Fruit fly (Drosophila melanogaster): Measurements from ENCODE around the gene FarO.

FarO gene

dm6 chrX:2208641-2209241 lies 5.1 kb upstream of the FarO start (continued):
- TF ChIP-seq fd102C (GFP tag; optimal IDR thresholded peaks at IDR 0.05) (no peak), Sin3A (optimal IDR thresholded peaks at IDR 0.05) (no peak), nmo (GFP tag; optimal IDR thresholded peaks at IDR 0.05) (peak; percentile 37), CG1024 (GFP tag; IDR thresholded peaks at IDR 0.05) (no peak), zf30C (GFP tag; optimal IDR thresholded peaks at IDR 0.05) (no peak), Deaf1 (tag; optimal IDR thresholded peaks at IDR 0.05) (no peak), sisA (GFP tag; IDR thresholded peaks at IDR 0.05) (no peak), chinmo (GFP tag; IDR thresholded peaks at IDR 0.05; ENCODE audit: partially characterized antibody) (no peak), Camta (GFP tag; optimal IDR thresholded peaks at IDR 0.05) (no peak), ERR (GFP tag; optimal IDR thresholded peaks at IDR 0.05) (no peak), emc (GFP tag; optimal IDR thresholded peaks at IDR 0.05) (no peak), onecut (GFP tag; IDR thresholded peaks at IDR 0.05) (no peak), CG2678 (tag; optimal IDR thresholded peaks at IDR 0.05) (peak; percentile 48), salm (tag; optimal IDR thresholded peaks at IDR 0.05) (no peak), Drgx (GFP tag; IDR thresholded peaks at IDR 0.05) (peak; percentile 58; the same call in 1 of the 2 replicates), Chrac-16 (GFP tag; optimal IDR thresholded peaks at IDR 0.05) (no peak), Meics (GFP tag; optimal IDR thresholded peaks at IDR 0.05) (peak; percentile 27), CG8281 (tag; optimal IDR thresholded peaks at IDR 0.05) (no peak), Dll (GFP tag; IDR thresholded peaks at IDR 0.05; ENCODE audit: partially characterized antibody) (no peak), Nf-YA (GFP tag; IDR thresholded peaks at IDR 0.05) (no peak), Med (GFP tag) (peak; percentile 74), slou (GFP tag; optimal IDR thresholded peaks at IDR 0.05) (no peak), CG6854 (GFP tag; optimal IDR thresholded peaks at IDR 0.05) (no peak), CG6765 (GFP tag; optimal IDR thresholded peaks at IDR 0.05) (no peak), abd-A (tag; optimal IDR thresholded peaks at IDR 0.05) (no peak), Myb (GFP tag; optimal IDR thresholded peaks at IDR 0.05) (no peak), sqz (GFP tag; optimal IDR thresholded peaks at IDR 0.05) (no peak), CG14965 (GFP tag; optimal IDR thresholded peaks at IDR 0.05; ENCODE audit: borderline replicate concordance) (no peak), sna (GFP tag; IDR thresholded peaks at IDR 0.05; ENCODE audit: partially characterized antibody) (no peak), prd (optimal IDR thresholded peaks at IDR 0.05) (no peak), prd (GFP tag; IDR thresholded peaks at IDR 0.05) (peak; percentile 43; the same call in 1 of the 3 replicates), Stat92E (GFP tag; optimal IDR thresholded peaks at IDR 0.05) (no peak), Xrp1 (GFP tag; IDR thresholded peaks at IDR 0.05) (peak; percentile 14; the same call in 1 of the 2 replicates), zfh2 (GFP tag; optimal IDR thresholded peaks at IDR 0.05) (peak; percentile 15), Dek (tag; optimal IDR thresholded peaks at IDR 0.05) (no peak), HHEX (GFP tag; optimal IDR thresholded peaks at IDR 0.05) (no peak), Rfx (GFP tag; IDR thresholded peaks at IDR 0.05) (peak; percentile 67), Sox102F (GFP tag; optimal IDR thresholded peaks at IDR 0.05) (peak; percentile 35), CG17568 (GFP tag; optimal IDR thresholded peaks at IDR 0.05) (no peak), psq (GFP tag; optimal IDR thresholded peaks at IDR 0.05) (no peak), CG10565 (GFP tag; optimal IDR thresholded peaks at IDR 0.05) (no peak), CG14441 (GFP tag; IDR thresholded peaks at IDR 0.05) (no peak)
